Worm (Caenorhabditis elegans) whole organism, L4/young adult: ENCODE measurements around the gene nlp-31.

ENCODE experiments used
- W03F9.2 ChIP-seq: fragments of 150-350 bp; optimal IDR thresholded peaks from 2 replicates; lab custom pipeline; 2014; ENCODE audit warnings: missing biosample characterization, missing genetic modification characterization
- dao-5 ChIP-seq: sonication (generic microtip); optimal IDR thresholded peaks from 2 replicates; lab custom pipeline; 2016; ENCODE audit warnings: missing genotype, missing genetic modification characterization, moderate library complexity, missing compliant biosample characterization
- him-1 ChIP-seq: sonication (generic microtip); optimal IDR thresholded peaks from 2 replicates; lab custom pipeline; 2016; ENCODE audit warnings: missing genotype, missing genetic modification reagents, missing genetic modification characterization, missing compliant biosample characterization

DNA sequence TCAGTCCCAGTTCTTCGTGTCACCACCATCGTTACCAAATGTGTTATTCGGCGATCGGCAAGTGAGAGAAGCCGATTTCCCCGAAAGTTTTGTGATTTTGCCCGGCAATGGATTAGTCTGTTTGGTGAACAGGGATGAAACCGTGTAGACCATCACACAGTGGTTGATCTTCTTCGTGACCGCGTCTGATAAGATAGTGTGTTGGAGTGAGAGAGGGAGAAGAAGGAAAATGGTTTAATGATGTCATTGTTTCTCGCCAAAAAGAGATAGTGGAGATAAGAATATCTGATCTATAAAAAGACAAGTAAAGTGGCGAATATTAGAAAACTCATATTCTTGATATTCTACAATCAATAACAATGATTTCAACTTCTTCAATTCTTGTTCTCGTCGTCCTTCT, at the start of gene nlp-31:
- TF ChIP-seq him-1 (tag; lab: Kevin White, UChicago) (no peak), dao-5 (tag; lab: Kevin White, UChicago) (no peak), W03F9.2 (no peak)
